Worm (Caenorhabditis elegans) whole organism, L1 larva: ENCODE data around the gene tag-250.
"Not testable (repeated sequence)": the region's sequence is repeated elsewhere in the genome, so short reads cannot be mapped to it uniquely, and the experiment has no call there.

Experiments used
- ama-1 ChIP-seq: fragments of 150-350 bp; optimal IDR thresholded peaks from 2 replicates; lab custom pipeline; 2014
- mep-1 ChIP-seq: fragments of 150-350 bp; optimal IDR thresholded peaks from 2 replicates; lab custom pipeline; 2014; ENCODE audit warnings: missing biosample characterization, missing genetic modification characterization
- nhr-12 ChIP-seq: sonication (generic microtip); optimal IDR thresholded peaks from 2 replicates; lab custom pipeline; 2017; ENCODE audit warnings: missing biosample characterization, missing genetic modification characterization
- nhr-28 ChIP-seq: fragments of 150-350 bp; optimal IDR thresholded peaks from 2 replicates; lab custom pipeline; 2014; ENCODE audit warnings: missing biosample characterization, missing genetic modification characterization
- vab-15 ChIP-seq: sonication (generic microtip); optimal IDR thresholded peaks from 2 replicates; lab custom pipeline; 2017; ENCODE audit warnings: missing genotype, mild to moderate bottlenecking, missing genetic modification characterization, missing compliant biosample characterization
- zag-1 ChIP-seq: fragments of 150-350 bp; optimal IDR thresholded peaks from 2 replicates; lab custom pipeline; 2014; ENCODE audit warnings: missing biosample characterization, missing genetic modification characterization

- TF ChIP-seq ama-1 (lab: Kevin White, UChicago); zag-1 (tag; lab: Kevin White, UChicago); nhr-12 (tag; lab: Kevin White, UChicago); vab-15 (tag; lab: Kevin White, UChicago); mep-1 (tag; lab: Kevin White, UChicago); nhr-28 (tag; lab: Kevin White, UChicago): not testable (repeated sequence)
Measured at ce11 chrIII:7962641-7963040, 37.9 kb upstream of the tag-250 start, which contains the start of gene F54H12.4.
